Worm (Caenorhabditis elegans): ENCODE measurements around the gene dpy-6.

DNA sequence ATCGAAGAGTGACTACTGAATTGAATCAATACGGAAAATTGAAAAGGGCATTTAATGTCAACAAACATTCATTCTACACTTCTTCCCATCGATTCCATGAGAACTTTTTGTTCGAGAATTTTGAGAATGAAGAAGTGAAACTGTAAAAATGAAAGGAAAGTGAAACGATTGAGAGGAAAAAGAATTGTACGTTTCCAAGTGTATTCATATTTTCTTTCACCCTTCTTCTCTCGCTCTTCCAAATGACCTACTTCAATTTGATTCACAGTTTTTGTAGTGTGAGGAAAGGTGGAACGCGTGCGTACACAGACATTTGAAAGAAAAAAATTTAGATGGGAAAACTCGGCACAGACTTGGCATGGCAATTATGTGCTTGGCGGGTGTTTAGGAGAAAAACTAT, 31.2 kb downstream of the dpy-6 start:
- TF ChIP-seq pes-1 (GFP tag; IDR thresholded peaks at IDR 0.05): no peak
- TF ChIP-seq ceh-13 (GFP tag; optimal IDR thresholded peaks at IDR 0.05): no peak
- TF ChIP-seq tbx-37 (GFP tag; conservative IDR thresholded peaks at IDR 0.05): no peak
- no peak for TF ChIP-seq tra-4 (tag; optimal IDR thresholded peaks at IDR 0.05)
- no peak for TF ChIP-seq sea-1 (GFP tag; conservative IDR thresholded peaks at IDR 0.05)
- no peak for TF ChIP-seq ceh-36 (tag; optimal IDR thresholded peaks at IDR 0.05)
- no peak for TF ChIP-seq hmg-4 (GFP tag; optimal IDR thresholded peaks at IDR 0.05)
- no peak for TF ChIP-seq F13C5.2 (tag; optimal IDR thresholded peaks at IDR 0.05)
- no peak for TF ChIP-seq hmbx-1 (tag; optimal IDR thresholded peaks at IDR 0.05)
- TF ChIP-seq flt-1 (GFP tag; IDR thresholded peaks at IDR 0.05): no peak

Data from whole organism, early embryonic.